Fruit fly (Drosophila melanogaster) whole organism, embryonic: ENCODE data around the gene CG31663.
A peak's percentile ranks its signal among the peaks of the same experiment; 100 is the strongest.

ENCODE experiments used
- Blimp-1 ChIP-seq: fragments of 200-800 bp; sonication (Bioruptor generic); optimal IDR thresholded peaks from 3 replicates; lab custom pipeline; 2018; ENCODE audit warnings: missing biosample characterization, missing genetic modification characterization, mild to moderate bottlenecking, moderate library complexity, missing genetic modification reagents
- CG10209 ChIP-seq: fragments of 200-800 bp; sonication (Bioruptor generic); optimal IDR thresholded peaks from 3 replicates; lab custom pipeline; 2017; ENCODE audit warnings: missing biosample characterization, mild to moderate bottlenecking, missing genetic modification characterization, missing genetic modification reagents
- CG10431 ChIP-seq: fragments of 200-800 bp; sonication (Bioruptor generic); optimal IDR thresholded peaks from 3 replicates; lab custom pipeline; 2018; ENCODE audit warnings: missing biosample characterization, mild to moderate bottlenecking, missing genetic modification characterization
- CG11456 ChIP-seq: fragments of 200-800 bp; sonication (Bioruptor generic); IDR thresholded peaks from 3 replicates; pipeline ENCODE4 v1.3.6; 2022; ENCODE audit warnings: missing biosample characterization, missing genetic modification characterization
- CG11695 ChIP-seq: fragments of 200-800 bp; sonication (Bioruptor generic); IDR thresholded peaks from 3 replicates; pipeline ENCODE4 v1.3.6; 2022; ENCODE audit warnings: missing biosample characterization, missing genetic modification characterization
- CG12391 ChIP-seq: fragments of 200-800 bp; sonication (Bioruptor generic); optimal IDR thresholded peaks from 3 replicates; lab custom pipeline; 2018; ENCODE audit warnings: missing biosample characterization, mild to moderate bottlenecking, missing genetic modification characterization, moderate library complexity
- CG12769 ChIP-seq: fragments of 200-800 bp; sonication (Bioruptor generic); optimal IDR thresholded peaks from 2 replicates; lab custom pipeline; 2019; ENCODE audit warnings: missing biosample characterization, mild to moderate bottlenecking, missing genetic modification characterization, moderate library complexity
- CG15479 ChIP-seq: fragments of 200-800 bp; sonication (Bioruptor generic); optimal IDR thresholded peaks from 3 replicates; lab custom pipeline; 2019; ENCODE audit warnings: missing biosample characterization, mild to moderate bottlenecking, missing genetic modification characterization, moderate library complexity
- CG15601 ChIP-seq: fragments of 200-800 bp; sonication (Bioruptor generic); optimal IDR thresholded peaks from 3 replicates; lab custom pipeline; 2019; ENCODE audit warnings: missing biosample characterization, mild to moderate bottlenecking, missing genetic modification characterization, moderate library complexity
- CG16779 ChIP-seq: fragments of 200-800 bp; sonication (Bioruptor generic); IDR thresholded peaks from 2 replicates; pipeline ENCODE4 v1.3.6; 2022; ENCODE audit warnings: missing biosample characterization, missing genetic modification characterization
- CG17568 ChIP-seq: fragments of 200-800 bp; sonication (Bioruptor generic); optimal IDR thresholded peaks from 2 replicates; lab custom pipeline; 2018; ENCODE audit warnings: missing biosample characterization, mild to moderate bottlenecking, missing genetic modification characterization, moderate library complexity
- CG2199 ChIP-seq: fragments of 200-800 bp; sonication (Bioruptor generic); IDR thresholded peaks from 3 replicates; pipeline ENCODE4 v1.3.6; 2022; ENCODE audit warnings: missing biosample characterization, missing genetic modification characterization
- CG34376 ChIP-seq: fragments of 200-800 bp; sonication (Bioruptor generic); optimal IDR thresholded peaks from 2 replicates; lab custom pipeline; 2018; ENCODE audit warnings: missing biosample characterization, mild to moderate bottlenecking, missing genetic modification characterization
- CG4617 ChIP-seq: fragments of 200-800 bp; sonication (Bioruptor generic); optimal IDR thresholded peaks from 3 replicates; lab custom pipeline; 2016; ENCODE audit warnings: missing biosample characterization, missing genetic modification characterization, borderline replicate concordance
- CG6689 ChIP-seq: fragments of 200-800 bp; sonication (Bioruptor generic); IDR thresholded peaks from 2 replicates; pipeline ENCODE4 v1.3.6; 2022; ENCODE audit warnings: missing biosample characterization, missing genetic modification characterization
- CG8290 ChIP-seq, 3 experiments: fragments of 200-800 bp; sonication (Bioruptor generic); optimal IDR thresholded peaks; 2 replicates each; lab custom pipeline; 2016 to 2019; ENCODE audit warnings: missing biosample characterization in 3 of 3, missing genetic modification characterization in 3 of 3, mild to moderate bottlenecking in 2 of 3, moderate library complexity in 1 of 3
- CG9932 ChIP-seq: fragments of 200-800 bp; sonication (Bioruptor generic); IDR thresholded peaks from 2 replicates; pipeline ENCODE4 v1.3.6; 2022; ENCODE audit warnings: missing biosample characterization, missing genetic modification characterization
- CHES-1-like ChIP-seq: fragments of 200-800 bp; sonication (Bioruptor generic); optimal IDR thresholded peaks from 2 replicates; lab custom pipeline; 2016; ENCODE audit warnings: missing biosample characterization, missing genetic modification characterization
- CkIIα-i1 ChIP-seq: fragments of 200-800 bp; sonication (Bioruptor generic); IDR thresholded peaks from 2 replicates; pipeline ENCODE4 v1.3.6; 2022; ENCODE audit warnings: missing biosample characterization, missing genetic modification characterization
- Dbx ChIP-seq: fragments of 200-800 bp; sonication (Bioruptor generic); IDR thresholded peaks from 3 replicates; pipeline ENCODE4 v1.3.6; 2022; ENCODE audit warnings: missing biosample characterization, missing genetic modification characterization
- Fer1 ChIP-seq: fragments of 200-800 bp; sonication (Bioruptor generic); optimal IDR thresholded peaks from 2 replicates; lab custom pipeline; 2017; ENCODE audit warnings: missing biosample characterization, mild to moderate bottlenecking, missing genetic modification characterization
- Gsc ChIP-seq: fragments of 200-800 bp; sonication (Bioruptor generic); IDR thresholded peaks from 2 replicates; pipeline ENCODE4 v1.3.6; 2022; ENCODE audit warnings: missing biosample characterization, missing genetic modification characterization
- Pdp1 ChIP-seq, 2 experiments: fragments of 200-800 bp; sonication (Bioruptor generic); optimal IDR thresholded peaks; 3 replicates each; lab custom pipeline; 2016; ENCODE audit warnings: missing biosample characterization in 2 of 2, missing genetic modification characterization in 2 of 2, mild to moderate bottlenecking in 1 of 2, moderate library complexity in 1 of 2
- ap ChIP-seq: fragments of 200-800 bp; sonication (Bioruptor generic); IDR thresholded peaks from 2 replicates; pipeline ENCODE4 v1.3.6; 2022; ENCODE audit warnings: missing biosample characterization, missing genetic modification characterization
- ash1 ChIP-seq: fragments of 200-800 bp; sonication (Bioruptor generic); optimal IDR thresholded peaks from 2 replicates; lab custom pipeline; 2018; ENCODE audit warnings: missing biosample characterization, mild to moderate bottlenecking, missing genetic modification characterization
- az2 ChIP-seq: fragments of 200-800 bp; sonication (Bioruptor generic); optimal IDR thresholded peaks from 3 replicates; lab custom pipeline; 2016; ENCODE audit warnings: missing biosample characterization, missing genetic modification characterization
- bab2 ChIP-seq: fragments of 200-800 bp; sonication (Bioruptor generic); optimal IDR thresholded peaks from 2 replicates; lab custom pipeline; 2016; ENCODE audit warnings: missing biosample characterization, missing genetic modification characterization
- chinmo ChIP-seq: fragments of 200-800 bp; sonication (Bioruptor generic); IDR thresholded peaks from 4 replicates; pipeline ENCODE4 v1.3.6; 2022; ENCODE audit warnings: missing biosample characterization, missing genetic modification characterization; ENCODE audit not compliant: partially characterized antibody
- ci ChIP-seq: fragments of 200-800 bp; sonication (Bioruptor generic); IDR thresholded peaks from 3 replicates; pipeline ENCODE4 v1.3.6; 2022; ENCODE audit warnings: missing biosample characterization, missing genetic modification characterization
- crol ChIP-seq: fragments of 200-800 bp; sonication (Bioruptor generic); IDR thresholded peaks from 2 replicates; pipeline ENCODE4 v1.3.6; 2022; ENCODE audit warnings: missing biosample characterization, missing genetic modification characterization
- dati ChIP-seq: fragments of 200-800 bp; sonication (Bioruptor generic); IDR thresholded peaks from 2 replicates; pipeline ENCODE4 v1.3.6; 2022; ENCODE audit warnings: missing biosample characterization, missing genetic modification characterization
- gcm ChIP-seq: fragments of 200-800 bp; sonication (Bioruptor generic); optimal IDR thresholded peaks from 2 replicates; lab custom pipeline; 2019; ENCODE audit warnings: missing biosample characterization, mild to moderate bottlenecking, missing genetic modification characterization, moderate library complexity
- gfzf ChIP-seq: fragments of 200-800 bp; sonication (Bioruptor generic); optimal IDR thresholded peaks from 2 replicates; lab custom pipeline; 2016; ENCODE audit warnings: missing biosample characterization, mild to moderate bottlenecking, missing genetic modification characterization, moderate library complexity
- hbn ChIP-seq: fragments of 200-800 bp; sonication (Bioruptor generic); IDR thresholded peaks from 2 replicates; pipeline ENCODE4 v1.3.6; 2022; ENCODE audit warnings: missing biosample characterization, missing genetic modification characterization; ENCODE audit not compliant: partially characterized antibody
- maf-S ChIP-seq: fragments of 200-800 bp; sonication (Bioruptor generic); optimal IDR thresholded peaks from 2 replicates; lab custom pipeline; 2016; ENCODE audit warnings: missing biosample characterization, missing genetic modification characterization
- mam ChIP-seq: fragments of 200-800 bp; sonication (Bioruptor generic); optimal IDR thresholded peaks from 3 replicates; lab custom pipeline; 2016; ENCODE audit warnings: missing biosample characterization, missing genetic modification characterization
- pita ChIP-seq: fragments of 200-800 bp; sonication (Bioruptor generic); optimal IDR thresholded peaks from 2 replicates; lab custom pipeline; 2017; ENCODE audit warnings: missing biosample characterization, mild to moderate bottlenecking, missing genetic modification characterization
- sens ChIP-seq: fragments of 200-800 bp; sonication (Bioruptor generic); peaks from one replicate; lab custom pipeline; 2016; ENCODE audit warnings: missing biosample characterization, missing genetic modification characterization
- sqz ChIP-seq: fragments of 200-800 bp; sonication (Bioruptor generic); optimal IDR thresholded peaks from 3 replicates; lab custom pipeline; 2018; ENCODE audit warnings: missing biosample characterization, mild to moderate bottlenecking, missing genetic modification characterization
- tin ChIP-seq: fragments of 200-800 bp; sonication (Bioruptor generic); optimal IDR thresholded peaks from 3 replicates; lab custom pipeline; 2016; ENCODE audit warnings: missing biosample characterization, missing genetic modification characterization

CG31663 gene

DNA sequence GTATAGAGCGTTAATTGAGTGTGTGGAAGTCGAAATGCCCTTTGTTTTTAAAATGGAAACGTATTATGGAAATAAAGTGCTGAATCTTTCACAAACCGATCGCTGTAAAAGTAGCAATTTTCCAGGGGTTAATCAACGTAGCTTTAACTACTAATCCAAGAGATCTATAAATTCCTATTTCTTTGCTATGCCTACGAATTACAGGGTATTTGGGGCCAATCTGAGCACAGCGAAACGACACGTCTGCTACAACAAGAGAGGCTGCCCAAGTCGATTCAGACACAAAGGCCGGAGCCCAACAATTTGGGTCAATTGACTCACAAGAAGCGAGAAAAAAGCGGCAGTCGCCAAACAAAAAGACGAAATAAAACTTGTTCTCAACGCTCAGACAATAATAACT, 25.8 kb upstream of the CG31663 start (continued):
- TF ChIP-seq CG9932 (0 out of 2 replicates have a peak, but pooled peaks have one; percentile 43), gfzf (GFP tag; lab: Kevin White, UChicago) (no peak)

DNA sequence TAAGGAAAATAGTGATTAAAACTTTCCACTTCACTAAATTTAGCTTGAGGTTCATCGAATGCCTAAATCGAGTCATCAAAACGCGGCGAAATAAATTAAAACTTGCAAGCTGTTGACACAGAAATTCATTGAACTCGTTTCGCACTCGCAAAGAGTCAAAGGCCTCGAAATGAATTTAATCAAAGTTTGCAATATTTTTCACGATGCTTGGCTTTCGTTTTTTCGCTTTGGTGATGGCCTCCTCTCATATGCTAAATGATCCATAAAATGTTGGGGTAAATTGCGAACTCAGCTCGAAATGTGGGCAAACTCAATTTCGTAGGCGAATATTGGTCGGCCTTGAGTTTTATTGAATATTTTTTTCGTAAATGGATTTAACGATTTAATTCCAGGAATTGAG, 25.0 kb upstream of the CG31663 start:
- no peak for TF ChIP-seq CG4617 (GFP tag; lab: Kevin White, UChicago)
- no peak for TF ChIP-seq Fer1 (GFP tag; lab: Kevin White, UChicago)
- no peak for TF ChIP-seq pita (GFP tag; lab: Kevin White, UChicago)
- no peak for TF ChIP-seq Blimp-1 (GFP tag; lab: Kevin White, UChicago)
- TF ChIP-seq hbn (GFP tag; lab: Robert Waterston, UW): no peak
- TF ChIP-seq CG17568 (GFP tag; lab: Kevin White, UChicago): no peak
- no peak for TF ChIP-seq mam (GFP tag; lab: Kevin White, UChicago)
- no peak for TF ChIP-seq CG16779 (GFP tag; lab: Robert Waterston, UW)
- no peak for TF ChIP-seq CkIIα-i1 (GFP tag; lab: Robert Waterston, UW)
- TF ChIP-seq ash1 (GFP tag; lab: Kevin White, UChicago): no peak
- no peak for TF ChIP-seq tin (GFP tag; lab: Kevin White, UChicago)
- no peak for TF ChIP-seq Gsc (GFP tag; lab: Robert Waterston, UW)
- no peak for TF ChIP-seq gfzf (GFP tag; lab: Kevin White, UChicago)
- no peak for TF ChIP-seq CG11456 (GFP tag; lab: Robert Waterston, UW)
- TF ChIP-seq CG6689 (GFP tag; lab: Robert Waterston, UW): no peak
- no peak for TF ChIP-seq CG15601 (tag; lab: Kevin White, UChicago)
- no peak for TF ChIP-seq CG8290 (GFP tag; optimal IDR thresholded peaks at IDR 0.05; lab: Kevin White, UChicago)
- no peak for TF ChIP-seq CG8290 (tag; optimal IDR thresholded peaks at IDR 0.05; lab: Kevin White, UChicago)
- TF ChIP-seq, all 482 proteins: peak for 0

DNA sequence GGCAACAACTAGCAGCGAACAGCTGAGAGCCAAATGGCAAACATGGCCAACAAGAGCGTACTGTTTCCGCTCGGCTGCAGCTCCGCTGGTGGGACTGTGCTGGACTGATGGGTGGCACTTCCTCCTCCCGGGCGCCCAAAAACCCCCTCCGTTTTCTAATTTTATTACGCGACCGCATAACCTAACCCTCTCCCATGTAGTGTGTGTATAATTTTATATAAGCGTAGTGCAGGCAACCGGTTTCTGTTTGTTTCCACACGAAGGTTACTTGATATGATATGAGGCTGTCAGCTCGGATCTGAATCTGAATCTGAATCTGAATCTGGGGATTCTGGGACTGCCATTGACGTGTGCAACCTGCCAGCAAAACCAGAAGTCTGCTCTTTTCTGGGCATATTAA, 21.6 kb upstream of the CG31663 start:
- TF ChIP-seq CG2199 (GFP tag; lab: Robert Waterston, UW) (0 out of 3 replicates have a peak, but pooled peaks have one; percentile 22), ap (GFP tag; lab: Robert Waterston, UW) (no peak), dati (GFP tag; lab: Robert Waterston, UW) (no peak), bab2 (GFP tag; lab: Kevin White, UChicago) (no peak), sens (GFP tag; lab: Kevin White, UChicago) (peak; percentile 49), CG34376 (GFP tag; lab: Kevin White, UChicago) (no peak), chinmo (GFP tag; lab: Robert Waterston, UW) (peak; percentile 49; the same call in 1 of the 4 replicates), CG12391 (tag; lab: Kevin White, UChicago) (no peak), ci (GFP tag; lab: Robert Waterston, UW) (0 out of 3 replicates have a peak, but pooled peaks have one; percentile 10), Pdp1 (GFP tag; optimal IDR thresholded peaks at IDR 0.05; lab: Kevin White, UChicago) (peak in 1 of 2 experiments; percentile 76), CG12769 (tag; lab: Kevin White, UChicago) (peak; percentile 26), Dbx (GFP tag; lab: Robert Waterston, UW) (0 out of 3 replicates have a peak, but pooled peaks have one; percentile 8), CG15479 (GFP tag; lab: Kevin White, UChicago) (no peak), CHES-1-like (no peak), CG11695 (no peak), CG10209 (GFP tag; lab: Kevin White, UChicago) (no peak), CG10431 (GFP tag; lab: Kevin White, UChicago) (peak; percentile 95), gcm (no peak), crol (0 out of 2 replicates have a peak, but pooled peaks have one; percentile 18), sqz (GFP tag; lab: Kevin White, UChicago) (no peak), maf-S (no peak), az2 (GFP tag; lab: Kevin White, UChicago) (no peak)
